Worm (Caenorhabditis elegans) whole organism, L4/young adult: ENCODE results near the gene cla-1.

Source experiments
- W03F9.2 ChIP-seq: fragments of 150-350 bp; optimal IDR thresholded peaks from 2 replicates; lab custom pipeline; 2014; ENCODE audit warnings: missing biosample characterization, missing genetic modification characterization
- dao-5 ChIP-seq: sonication (generic microtip); optimal IDR thresholded peaks from 2 replicates; lab custom pipeline; 2016; ENCODE audit warnings: missing genotype, missing genetic modification characterization, moderate library complexity, missing compliant biosample characterization
- him-1 ChIP-seq: sonication (generic microtip); optimal IDR thresholded peaks from 2 replicates; lab custom pipeline; 2016; ENCODE audit warnings: missing genotype, missing genetic modification reagents, missing genetic modification characterization, missing compliant biosample characterization

DNA sequence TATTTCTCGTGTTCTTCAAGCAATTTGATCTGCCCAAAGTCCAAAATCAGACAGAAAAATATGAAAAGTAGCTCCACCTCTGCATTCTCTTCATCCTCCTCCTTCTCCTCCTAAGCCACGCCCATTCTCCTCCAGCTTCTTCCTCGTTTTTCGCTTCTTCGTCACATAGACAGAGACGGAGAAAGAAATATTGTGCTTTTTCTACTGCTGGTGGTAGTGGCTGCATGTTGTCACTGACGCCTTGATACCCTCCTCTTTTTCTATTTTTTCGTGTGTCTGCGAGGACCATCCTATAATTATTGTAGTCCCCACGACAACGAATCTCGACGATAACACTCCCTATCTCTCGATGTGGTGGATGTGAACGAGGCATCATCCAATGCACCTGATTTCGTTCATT lies 69.9 kb downstream of the cla-1 start, which contains the start of gene C08G9.1:
- TF ChIP-seq dao-5 (tag; lab: Kevin White, UChicago) (no peak), him-1 (tag; lab: Kevin White, UChicago) (no peak), W03F9.2 (tag; lab: Kevin White, UChicago) (no peak)
